Fruit fly (Drosophila melanogaster) whole organism, embryonic: ENCODE results near the gene CG12814.

Source experiments
- CG18262 ChIP-seq: fragments of 200-800 bp; optimal IDR thresholded peaks from 3 replicates; lab custom pipeline; 2019; ENCODE audit warnings: missing biosample characterization, mild to moderate bottlenecking, missing genetic modification characterization, moderate library complexity
- CG2129 ChIP-seq: fragments of 200-800 bp; sonication (Bioruptor generic); IDR thresholded peaks from 2 replicates; pipeline ENCODE4 v1.3.6; 2022; ENCODE audit warnings: missing biosample characterization, missing genetic modification characterization; ENCODE audit not compliant: partially characterized antibody
- Eip74EF ChIP-seq, 2 experiments: fragments of 200-800 bp in 1 of 2; fragments of >200 bp in 1 of 2; sonication (Bioruptor generic) in 1 of 2; optimal IDR thresholded peaks; 2 replicates each; lab custom pipeline; 2017 to 2019; ENCODE audit warnings: missing biosample characterization in 2 of 2, missing genetic modification characterization in 2 of 2, mild to moderate bottlenecking in 1 of 2, moderate library complexity in 1 of 2
- cg ChIP-seq: fragments of 200-800 bp; sonication (Bioruptor generic); optimal IDR thresholded peaks from 3 replicates; lab custom pipeline; 2019; ENCODE audit warnings: missing biosample characterization, mild to moderate bottlenecking, missing genetic modification characterization, moderate library complexity
- dpn ChIP-seq, 2 experiments: fragments of 200-800 bp; sonication (Bioruptor generic); optimal IDR thresholded peaks; 3 replicates each; lab custom pipeline; 2016; ENCODE audit warnings: missing biosample characterization in 2 of 2, missing genetic modification characterization in 2 of 2

- TF ChIP-seq Eip74EF (GFP tag; optimal IDR thresholded peaks at IDR 0.05; lab: Kevin White, UChicago) (no peak), cg (no peak), dpn (GFP tag; optimal IDR thresholded peaks at IDR 0.05; lab: Kevin White, UChicago) (peak; percentile 50 to 61), CG2129 (no peak), CG18262 (tag; lab: Kevin White, UChicago) (peak; percentile 2)
Observed at dm6 chr3R:10134341-10134668, 55.1 kb downstream of the CG12814 start.
